Worm (Caenorhabditis elegans) whole organism, L4/young adult: ENCODE measurements around the gene srh-174.

Experiments
- W03F9.2 ChIP-seq: fragments of 150-350 bp; optimal IDR thresholded peaks from 2 replicates; lab custom pipeline; 2014; ENCODE audit warnings: missing biosample characterization, missing genetic modification characterization
- dao-5 ChIP-seq: sonication (generic microtip); optimal IDR thresholded peaks from 2 replicates; lab custom pipeline; 2016; ENCODE audit warnings: missing genotype, missing genetic modification characterization, moderate library complexity, missing compliant biosample characterization
- him-1 ChIP-seq: sonication (generic microtip); optimal IDR thresholded peaks from 2 replicates; lab custom pipeline; 2016; ENCODE audit warnings: missing genotype, missing genetic modification reagents, missing genetic modification characterization, missing compliant biosample characterization

The srh-174 gene

DNA sequence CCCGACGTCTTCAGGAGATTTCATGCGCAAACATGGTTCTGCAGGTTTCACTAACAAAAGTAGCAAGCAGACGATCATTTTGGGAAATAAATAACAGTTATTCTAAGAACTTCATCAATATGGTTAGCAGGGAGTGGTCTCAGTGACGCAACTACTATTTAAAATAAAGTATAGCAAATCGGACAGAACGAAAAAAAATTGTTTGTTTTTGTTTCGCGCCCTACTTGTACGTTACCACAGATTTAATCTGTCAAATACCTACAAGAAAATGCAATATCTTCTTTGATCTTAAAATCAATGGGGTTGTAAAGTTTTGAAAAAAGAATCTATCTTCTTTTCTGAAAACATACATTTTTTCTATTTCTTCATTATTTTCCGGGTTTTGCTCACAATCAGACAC, 20.4 kb downstream of the srh-174 start, which contains the start of gene srz-96:
TSS of gene srz-96 (plus strand) at position 301 of the 400 bp plus-strand sequence.
- TF ChIP-seq W03F9.2 (tag; lab: Kevin White, UChicago) = no peak
- TF ChIP-seq him-1 (tag; lab: Kevin White, UChicago) = no peak

ce11 chrV:17201847-17202246, 23.3 kb downstream of the srh-174 start, which contains the start of gene Y68A4A.10:
Gene Y68A4A.10 (plus strand): TSS chrV:17202147.
- TF ChIP-seq W03F9.2 (tag; lab: Kevin White, UChicago) (no peak), him-1 (tag; lab: Kevin White, UChicago) (no peak), dao-5 (no peak)

- TF ChIP-seq W03F9.2 (tag; lab: Kevin White, UChicago) (no peak), him-1 (tag; lab: Kevin White, UChicago) (no peak), dao-5 (no peak)
These were observed 27.9 kb downstream of the srh-174 start for ce11 chrV:17206469-17206868.

DNA sequence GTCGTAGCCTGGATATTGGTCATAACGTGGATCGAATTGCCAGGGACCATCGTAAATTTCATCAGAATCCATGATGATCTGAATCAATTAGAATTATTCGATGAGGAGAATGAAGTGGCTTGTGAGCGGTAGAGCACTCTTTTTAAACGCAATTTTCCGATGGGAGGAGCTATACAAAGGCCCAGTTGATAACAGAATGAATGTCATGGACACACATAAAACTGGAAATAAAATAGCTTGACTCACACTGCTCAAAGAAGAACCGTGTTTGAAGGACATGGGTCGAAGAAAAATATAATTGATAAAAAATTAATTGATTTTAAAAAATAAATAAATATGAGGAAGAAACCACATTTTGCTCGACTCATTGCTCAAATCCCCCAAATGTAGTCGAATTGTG, 29.5 kb downstream of the srh-174 start, which contains the start of gene Y68A4A.13:
TSS of gene Y68A4A.13 (minus strand) at position 101 of the 400 bp plus-strand sequence.
- TF ChIP-seq dao-5 (no peak), him-1 (tag; lab: Kevin White, UChicago) (no peak), W03F9.2 (tag; lab: Kevin White, UChicago) (no peak)

DNA sequence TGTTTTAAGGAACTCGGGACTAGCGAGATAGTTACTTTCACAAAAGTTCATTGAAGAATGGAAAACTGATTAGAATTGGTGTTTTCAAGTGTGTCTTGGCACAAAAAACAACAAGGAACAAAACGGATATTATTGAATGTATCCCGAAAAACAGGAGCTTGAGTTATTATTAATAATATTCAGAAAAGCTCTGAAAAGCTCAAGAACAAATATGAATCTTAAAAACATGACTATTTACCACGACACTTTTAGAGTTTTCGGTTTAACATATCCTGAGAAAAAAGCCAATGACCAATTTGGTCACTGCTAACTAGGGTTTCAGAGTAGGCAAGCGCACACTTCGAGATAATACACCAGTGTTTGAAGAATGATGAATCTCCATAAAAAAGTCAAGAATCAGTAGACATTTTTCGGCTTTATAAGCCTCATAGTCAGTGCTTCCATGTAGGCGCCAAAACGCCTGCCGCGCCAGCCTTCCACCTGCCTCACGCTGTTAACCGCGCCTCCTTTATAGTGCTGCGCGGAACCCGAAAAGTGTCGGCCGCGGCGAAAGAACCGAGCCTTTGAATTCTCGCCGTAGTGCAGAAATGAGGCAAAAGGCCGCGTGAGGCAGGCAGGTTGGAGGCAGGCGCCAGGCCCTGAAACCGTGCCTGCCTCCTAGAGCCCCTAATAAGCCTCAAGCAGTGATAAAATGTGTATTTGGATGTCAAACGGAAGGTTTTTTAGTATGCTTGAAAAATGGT, 33.6 kb downstream of the srh-174 start, which contains the start of gene srh-236:
TSS of gene srh-236 (minus strand) at position 51 of the 743 bp plus-strand sequence.
- TF ChIP-seq dao-5 = no peak
- no peak for TF ChIP-seq him-1 (tag; lab: Kevin White, UChicago)
- no peak for TF ChIP-seq W03F9.2 (tag; lab: Kevin White, UChicago)

ce11 chrV:17212743-17213142, 34.2 kb downstream of the srh-174 start, which contains the start of gene srh-113:
Gene srh-113 (plus strand): TSS chrV:17213043.
- no peak for TF ChIP-seq dao-5
- no peak for TF ChIP-seq him-1 (tag; lab: Kevin White, UChicago)
- TF ChIP-seq W03F9.2 (tag; lab: Kevin White, UChicago) = no peak

DNA sequence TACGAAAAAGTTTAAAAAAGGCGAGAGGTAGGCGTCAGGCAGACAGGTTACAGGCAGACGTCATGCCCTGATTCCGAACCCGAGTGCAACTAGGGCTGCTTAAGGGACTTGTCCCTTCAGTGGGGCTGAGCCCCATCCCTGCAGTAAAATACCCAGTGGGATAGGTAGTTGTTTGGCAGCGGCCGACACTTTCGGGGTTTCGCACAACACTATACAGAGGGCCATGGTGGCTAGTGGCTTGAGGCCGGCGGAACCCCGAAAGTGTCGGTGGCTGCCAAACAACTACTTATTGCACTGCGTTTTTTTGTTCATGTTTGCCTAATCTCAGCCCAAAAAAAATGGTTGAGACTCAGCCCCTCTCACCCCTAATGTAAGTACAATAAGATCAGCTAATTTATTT, 37.0 kb downstream of the srh-174 start:
- TF ChIP-seq W03F9.2 (tag; lab: Kevin White, UChicago) (no peak), dao-5 (no peak), him-1 (tag; lab: Kevin White, UChicago) (no peak)

DNA sequence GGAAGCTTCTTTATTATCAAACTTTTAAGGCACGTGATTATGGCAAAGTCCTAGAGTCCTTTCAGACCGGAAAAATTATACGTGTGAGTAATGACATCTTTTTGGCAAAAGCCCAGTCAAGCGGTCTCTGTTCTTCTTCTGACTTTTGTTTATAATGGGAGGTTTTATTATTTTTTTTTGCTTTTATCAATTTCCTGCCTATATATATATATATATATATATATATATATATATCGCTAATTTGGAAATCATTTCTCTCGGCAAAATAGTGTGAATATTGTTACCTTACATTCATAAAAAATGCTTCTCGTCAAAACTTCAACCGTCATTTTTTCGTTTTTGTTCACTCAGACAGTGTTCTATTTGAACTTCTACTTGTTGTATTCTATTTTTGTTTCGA, 39.1 kb downstream of the srh-174 start, which contains the start of gene srbc-62:
TSS of gene srbc-62 (plus strand) at position 301 of the 400 bp plus-strand sequence.
- TF ChIP-seq W03F9.2 (tag; lab: Kevin White, UChicago) = no peak
- no peak for TF ChIP-seq him-1 (tag; lab: Kevin White, UChicago)
- no peak for TF ChIP-seq dao-5

DNA sequence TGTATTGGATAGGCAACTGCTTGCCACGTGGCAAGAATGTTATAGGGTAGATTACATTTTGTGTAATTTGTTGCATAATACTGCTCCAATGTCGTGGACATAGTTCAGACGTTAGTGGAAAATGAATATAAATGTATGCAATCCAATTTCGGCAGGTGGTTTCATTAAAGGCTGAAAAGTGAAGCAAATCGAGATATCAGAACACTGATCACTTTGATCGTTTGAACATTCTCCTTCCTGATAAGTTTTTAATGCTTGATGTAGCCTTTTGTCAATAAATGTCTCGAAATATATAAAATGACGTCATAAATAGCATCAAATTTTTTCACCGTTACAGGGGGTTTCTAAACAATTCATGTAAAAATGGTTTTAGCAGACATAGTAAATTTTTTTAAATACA, 41.8 kb downstream of the srh-174 start, which contains the start of gene srh-109:
TSS of gene srh-109 (minus strand) at position 101 of the 400 bp plus-strand sequence.
- TF ChIP-seq dao-5 (no peak), W03F9.2 (tag; lab: Kevin White, UChicago) (no peak), him-1 (tag; lab: Kevin White, UChicago) (no peak)

DNA sequence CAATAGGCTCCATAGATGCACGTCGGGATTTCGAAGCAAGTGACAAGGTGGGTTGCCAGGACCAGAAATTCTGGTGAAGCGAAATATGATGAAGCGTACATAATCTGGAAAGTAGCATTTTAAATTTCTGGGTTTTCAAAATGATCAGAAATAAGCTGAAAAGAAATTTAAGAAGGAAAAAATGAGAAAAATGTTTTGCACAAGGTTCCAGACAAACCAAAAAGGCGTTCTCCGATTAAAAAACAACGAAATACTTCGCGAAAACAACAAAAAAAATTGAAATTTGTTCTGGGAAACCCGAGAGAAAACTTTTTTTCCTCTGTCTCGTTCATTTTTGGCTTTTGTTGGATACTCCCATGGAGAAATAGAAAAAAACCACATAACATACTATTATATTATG, 44.7 kb downstream of the srh-174 start, which contains the start of gene srh-252:
TSS of gene srh-252 (minus strand) at position 101 of the 400 bp plus-strand sequence.
- TF ChIP-seq W03F9.2 (tag; lab: Kevin White, UChicago) (no peak), him-1 (tag; lab: Kevin White, UChicago) (no peak), dao-5 (no peak)

DNA sequence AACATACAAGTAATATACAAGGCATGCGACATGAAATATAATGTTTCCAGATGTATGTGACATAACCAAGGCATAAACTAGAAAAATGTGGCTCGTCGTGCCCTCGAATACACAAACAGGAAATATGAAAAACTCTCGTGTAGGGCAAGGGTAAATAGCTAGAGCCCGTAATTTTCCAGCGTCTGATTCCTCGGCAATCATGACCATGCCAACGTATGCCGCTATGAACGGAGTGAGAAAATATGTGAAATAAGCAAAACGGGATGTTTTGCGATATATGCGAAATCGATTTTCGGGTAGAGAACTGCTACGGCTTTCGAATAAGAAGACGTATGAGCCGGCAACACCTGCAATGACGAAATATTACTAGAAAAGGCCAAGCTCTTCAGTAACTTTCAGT, 46.8 kb downstream of the srh-174 start, which contains the start of gene scl-25:
TSS of gene scl-25 (plus strand) at position 301 of the 400 bp plus-strand sequence.
- TF ChIP-seq him-1 (tag; lab: Kevin White, UChicago) (no peak), dao-5 (no peak), W03F9.2 (tag; lab: Kevin White, UChicago) (no peak)

ce11 chrV:17226119-17226518, 47.6 kb downstream of the srh-174 start, which contains the start of gene srh-112:
Gene srh-112 (minus strand): TSS chrV:17226219.
- TF ChIP-seq him-1 (tag; lab: Kevin White, UChicago) (no peak), dao-5 (no peak), W03F9.2 (tag; lab: Kevin White, UChicago) (no peak)
